Fruit fly (Drosophila melanogaster): ENCODE results near the gene fon.

Gene fon

dm6 chr2L:19403398-19403797 lies 17.4 kb upstream of the fon start:
- no peak for TF ChIP-seq Hr96 (GFP tag; optimal IDR thresholded peaks at IDR 0.05)
- no peak for TF ChIP-seq Clk (GFP tag; optimal IDR thresholded peaks at IDR 0.05)
- TF ChIP-seq CG5204 (GFP tag; optimal IDR thresholded peaks at IDR 0.05): no peak
- no peak for TF ChIP-seq ovo (GFP tag; optimal IDR thresholded peaks at IDR 0.05)
- no peak for TF ChIP-seq cic (GFP tag; optimal IDR thresholded peaks at IDR 0.05)

dm6 chr2L:19402667-19403066 lies 16.7 kb upstream of the fon start:
- TF ChIP-seq tj (GFP tag; optimal IDR thresholded peaks at IDR 0.05) (no peak), ovo (GFP tag; optimal IDR thresholded peaks at IDR 0.05) (no peak), CG7045 (GFP tag; optimal IDR thresholded peaks at IDR 0.05) (no peak), CG7101 (tag; optimal IDR thresholded peaks at IDR 0.05) (no peak), CG1620 (GFP tag; optimal IDR thresholded peaks at IDR 0.05) (no peak), CG12768 (GFP tag; optimal IDR thresholded peaks at IDR 0.05) (no peak), CG33017 (tag; optimal IDR thresholded peaks at IDR 0.05) (no peak), pad (GFP tag; optimal IDR thresholded peaks at IDR 0.05) (no peak), cnc (optimal IDR thresholded peaks at IDR 0.05) (no peak), CG14711 (tag; optimal IDR thresholded peaks at IDR 0.05) (no peak), Mnt (GFP tag; optimal IDR thresholded peaks at IDR 0.05) (no peak), kay (GFP tag; ENCODE audit: borderline replicate concordance) (no peak), Hr96 (GFP tag; optimal IDR thresholded peaks at IDR 0.05) (no peak), bab1 (GFP tag; optimal IDR thresholded peaks at IDR 0.05) (no peak), Crg-1 (GFP tag; optimal IDR thresholded peaks at IDR 0.05) (no peak), Clk (GFP tag; optimal IDR thresholded peaks at IDR 0.05) (no peak), cic (GFP tag; optimal IDR thresholded peaks at IDR 0.05) (no peak), toe (GFP tag; optimal IDR thresholded peaks at IDR 0.05) (no peak)

dm6 chr2L:19401914-19402313 lies 15.9 kb upstream of the fon start:
- no peak for TF ChIP-seq ovo (GFP tag; optimal IDR thresholded peaks at IDR 0.05)
- TF ChIP-seq kay (GFP tag; ENCODE audit: borderline replicate concordance): no peak
- TF ChIP-seq CG11617 (GFP tag; optimal IDR thresholded peaks at IDR 0.05): no peak
- TF ChIP-seq CG12768 (GFP tag; optimal IDR thresholded peaks at IDR 0.05): no peak
- TF ChIP-seq toe (GFP tag; optimal IDR thresholded peaks at IDR 0.05): no peak
- no peak for TF ChIP-seq Mnt (GFP tag; optimal IDR thresholded peaks at IDR 0.05)
- TF ChIP-seq cnc (optimal IDR thresholded peaks at IDR 0.05): no peak
- TF ChIP-seq CG5204 (GFP tag; optimal IDR thresholded peaks at IDR 0.05): no peak
- no peak for TF ChIP-seq CG7101 (tag; optimal IDR thresholded peaks at IDR 0.05)
- no peak for TF ChIP-seq Hr96 (GFP tag; optimal IDR thresholded peaks at IDR 0.05)
- no peak for TF ChIP-seq Crg-1 (GFP tag; optimal IDR thresholded peaks at IDR 0.05)
- no peak for TF ChIP-seq CG1620 (GFP tag; optimal IDR thresholded peaks at IDR 0.05)
- no peak for TF ChIP-seq CG7045 (GFP tag; optimal IDR thresholded peaks at IDR 0.05)
- TF ChIP-seq Clk (GFP tag; optimal IDR thresholded peaks at IDR 0.05): no peak

dm6 chr2L:19398317-19399234 lies 12.6 kb upstream of the fon start, which contains the start of gene CG17544:
CG17544 (minus strand) TSS chr2L:19398493.
- TF ChIP-seq ovo (GFP tag; optimal IDR thresholded peaks at IDR 0.05) (peak; percentile 20), cnc (optimal IDR thresholded peaks at IDR 0.05) (no peak), CG7045 (GFP tag; optimal IDR thresholded peaks at IDR 0.05) (peak; percentile 71), cic (GFP tag; optimal IDR thresholded peaks at IDR 0.05) (peak; percentile 64), bab1 (GFP tag; optimal IDR thresholded peaks at IDR 0.05) (no peak), tj (GFP tag; optimal IDR thresholded peaks at IDR 0.05) (peak; percentile 62), CG12768 (GFP tag; optimal IDR thresholded peaks at IDR 0.05) (peak; percentile 88), kay (GFP tag; ENCODE audit: borderline replicate concordance) (peak; percentile 15), CG1620 (GFP tag; optimal IDR thresholded peaks at IDR 0.05) (no peak), Crg-1 (GFP tag; optimal IDR thresholded peaks at IDR 0.05) (peak; percentile 41), CG11617 (GFP tag; optimal IDR thresholded peaks at IDR 0.05) (peak; percentile 86), Clk (GFP tag; optimal IDR thresholded peaks at IDR 0.05) (no peak), CG7101 (tag; optimal IDR thresholded peaks at IDR 0.05) (peak; percentile 74), CG33017 (tag; optimal IDR thresholded peaks at IDR 0.05) (peak; percentile 57), CG14711 (tag; optimal IDR thresholded peaks at IDR 0.05) (peak; percentile 65), toe (GFP tag; optimal IDR thresholded peaks at IDR 0.05) (peak; percentile 49), pad (GFP tag; optimal IDR thresholded peaks at IDR 0.05) (peak; percentile 95), CG5204 (GFP tag; optimal IDR thresholded peaks at IDR 0.05) (peak; percentile 41), Mnt (GFP tag; optimal IDR thresholded peaks at IDR 0.05) (no peak), Hr96 (GFP tag; optimal IDR thresholded peaks at IDR 0.05) (peak; percentile 26)

- TF ChIP-seq CG1620 (GFP tag; optimal IDR thresholded peaks at IDR 0.05): no peak
- peak; percentile 29 for TF ChIP-seq CG33017 (tag; optimal IDR thresholded peaks at IDR 0.05)
- peak; percentile 68 for TF ChIP-seq CG12768 (GFP tag; optimal IDR thresholded peaks at IDR 0.05)
- peak; percentile 21 for TF ChIP-seq Clk (GFP tag; optimal IDR thresholded peaks at IDR 0.05)
- peak; percentile 23 for TF ChIP-seq CG7045 (GFP tag; optimal IDR thresholded peaks at IDR 0.05)
- peak; percentile 53 for TF ChIP-seq toe (GFP tag; optimal IDR thresholded peaks at IDR 0.05)
- TF ChIP-seq cic (GFP tag; optimal IDR thresholded peaks at IDR 0.05): peak; percentile 2
- TF ChIP-seq Mnt (GFP tag; optimal IDR thresholded peaks at IDR 0.05): no peak
- no peak for TF ChIP-seq kay (GFP tag; ENCODE audit: borderline replicate concordance)
- TF ChIP-seq CG5204 (GFP tag; optimal IDR thresholded peaks at IDR 0.05): peak; percentile 40
- peak; percentile 43 for TF ChIP-seq Hr96 (GFP tag; optimal IDR thresholded peaks at IDR 0.05)
- TF ChIP-seq CG11617 (GFP tag; optimal IDR thresholded peaks at IDR 0.05): peak; percentile 42
- no peak for TF ChIP-seq pad (GFP tag; optimal IDR thresholded peaks at IDR 0.05)
- peak; percentile 48 for TF ChIP-seq CG7101 (tag; optimal IDR thresholded peaks at IDR 0.05)
Measured at dm6 chr2L:19397617-19398316, 11.8 kb upstream of the fon start.
